Fruit fly (Drosophila melanogaster) whole organism, wandering third instar larva: ENCODE measurements around the gene Proc.
A peak's percentile ranks its signal among the peaks of the same experiment; 100 is the strongest.

Experiments used
- Abd-B ChIP-seq: fragments of >200 bp; optimal IDR thresholded peaks from 2 replicates; lab custom pipeline; 2017; ENCODE audit warnings: missing biosample characterization, missing genetic modification characterization
- CG32264 ChIP-seq: fragments of 200-800 bp; sonication (Bioruptor generic); optimal IDR thresholded peaks from 2 replicates; lab custom pipeline; 2016; ENCODE audit warnings: missing biosample characterization, missing genetic modification characterization
- CG9705 ChIP-seq: fragments of 200-800 bp; sonication (Bioruptor generic); optimal IDR thresholded peaks from 2 replicates; lab custom pipeline; 2018; ENCODE audit warnings: missing biosample characterization, mild to moderate bottlenecking, missing genetic modification characterization
- CrebA ChIP-seq: fragments of 200-800 bp; sonication (Bioruptor generic); optimal IDR thresholded peaks from 2 replicates; lab custom pipeline; 2016; ENCODE audit warnings: missing biosample characterization, mild to moderate bottlenecking, missing genetic modification characterization, borderline replicate concordance
- Dfd ChIP-seq: fragments of >200 bp; optimal IDR thresholded peaks from 2 replicates; lab custom pipeline; 2017; ENCODE audit warnings: missing biosample characterization, missing genetic modification characterization
- Dif ChIP-seq: fragments of 200-275, 200-300 bp; sonication (Bioruptor generic); optimal IDR thresholded peaks from 2 replicates; lab custom pipeline; 2018; ENCODE audit warnings: missing biosample characterization, missing genetic modification characterization; ENCODE audit not compliant: partially characterized antibody
- GATAd ChIP-seq: sonication (Bioruptor generic); optimal IDR thresholded peaks from 2 replicates; lab custom pipeline; 2016; ENCODE audit warnings: missing biosample characterization, missing genetic modification characterization
- HLH106 ChIP-seq: fragments of 200-800 bp; optimal IDR thresholded peaks from 3 replicates; lab custom pipeline; 2019; ENCODE audit warnings: missing biosample characterization, mild to moderate bottlenecking, missing genetic modification characterization, moderate library complexity
- Hr78 ChIP-seq: fragments of >200 bp; optimal IDR thresholded peaks from 2 replicates; lab custom pipeline; 2017; ENCODE audit warnings: missing biosample characterization, missing genetic modification characterization
- Hr83 ChIP-seq: fragments of 200-300 bp; sonication (Bioruptor generic); optimal IDR thresholded peaks from 2 replicates; lab custom pipeline; 2016; ENCODE audit warnings: missing biosample characterization, mild to moderate bottlenecking, missing genetic modification characterization, moderate library complexity; ENCODE audit not compliant: poor library complexity, severe bottlenecking
- Jra ChIP-seq: sonication (Bioruptor generic); optimal IDR thresholded peaks from 2 replicates; lab custom pipeline; 2016; ENCODE audit warnings: missing biosample characterization, missing genetic modification characterization
- Mio ChIP-seq: sonication (Bioruptor generic); optimal IDR thresholded peaks from 2 replicates; lab custom pipeline; 2016; ENCODE audit warnings: missing biosample characterization, missing genetic modification characterization
- Myc ChIP-seq: fragments of >200 bp; optimal IDR thresholded peaks from 2 replicates; lab custom pipeline; 2017
- OdsH ChIP-seq: fragments of 200-800 bp; sonication (Bioruptor generic); optimal IDR thresholded peaks from 2 replicates; lab custom pipeline; 2016; ENCODE audit warnings: missing biosample characterization, mild to moderate bottlenecking, missing genetic modification characterization
- Rel ChIP-seq, 2 experiments: fragments of 200-800 bp; sonication (Bioruptor generic) in 1 of 2; optimal IDR thresholded peaks; 2 replicates in 1 of 2; 3 replicates in 1 of 2; lab custom pipeline; 2016 to 2019; ENCODE audit warnings: mild to moderate bottlenecking in 2 of 2, missing biosample characterization in 2 of 2, missing genetic modification characterization in 2 of 2, moderate library complexity in 1 of 2
- Sp1 ChIP-seq: fragments of 200-800 bp; sonication (Bioruptor generic); optimal IDR thresholded peaks from 3 replicates; lab custom pipeline; 2019; ENCODE audit warnings: missing biosample characterization, mild to moderate bottlenecking, missing genetic modification characterization, moderate library complexity
- Vsx2 ChIP-seq: fragments of 200-300, 225-300 bp; sonication (Bioruptor generic); optimal IDR thresholded peaks from 2 replicates; lab custom pipeline; 2018; ENCODE audit warnings: missing biosample characterization, missing genetic modification characterization; ENCODE audit not compliant: partially characterized antibody
- br ChIP-seq: fragments of 200-800 bp; sonication (Bioruptor generic); optimal IDR thresholded peaks from 2 replicates; lab custom pipeline; 2016; ENCODE audit warnings: missing biosample characterization, missing genetic modification characterization
- brk ChIP-seq: fragments of 200-800 bp; sonication (Bioruptor generic); optimal IDR thresholded peaks from 2 replicates; lab custom pipeline; 2016; ENCODE audit warnings: missing biosample characterization, mild to moderate bottlenecking, missing genetic modification characterization
- dl ChIP-seq, 2 experiments: fragments of 175-275, 200-275 bp in 1 of 2; fragments of 200-275 bp in 1 of 2; sonication (Bioruptor generic); optimal IDR thresholded peaks; lab custom pipeline; 2018; ENCODE audit warnings: mild to moderate bottlenecking in 2 of 2, missing biosample characterization in 2 of 2, missing genetic modification characterization in 2 of 2, moderate library complexity in 2 of 2; ENCODE audit not compliant: partially characterized antibody in 2 of 2, insufficient read depth in 1 of 2
- dmrt93B ChIP-seq: fragments of 200-800 bp; sonication (Bioruptor generic); optimal IDR thresholded peaks from 2 replicates; lab custom pipeline; 2018; ENCODE audit warnings: missing biosample characterization, mild to moderate bottlenecking, missing genetic modification characterization
- dsf ChIP-seq: sonication (Bioruptor generic); optimal IDR thresholded peaks from 2 replicates; lab custom pipeline; 2016; ENCODE audit warnings: missing biosample characterization, missing genetic modification characterization, borderline replicate concordance
- ey ChIP-seq: fragments of 200-800 bp; sonication (Bioruptor generic); optimal IDR thresholded peaks from 2 replicates; lab custom pipeline; 2016; ENCODE audit warnings: missing biosample characterization, missing genetic modification characterization
- foxo ChIP-seq, 2 experiments: fragments of 200-800 bp; sonication (Bioruptor generic); optimal IDR thresholded peaks; 2 replicates in 1 of 2; 3 replicates in 1 of 2; lab custom pipeline; 2016 to 2017; ENCODE audit warnings: missing biosample characterization in 2 of 2, missing genetic modification characterization in 2 of 2
- fru ChIP-seq: fragments of 200-800 bp; sonication (Bioruptor generic); optimal IDR thresholded peaks from 3 replicates; lab custom pipeline; 2016; ENCODE audit warnings: missing biosample characterization, mild to moderate bottlenecking, missing genetic modification characterization
- jim ChIP-seq: fragments of 175-275, 200-325 bp; sonication (Bioruptor generic); optimal IDR thresholded peaks from 2 replicates; lab custom pipeline; 2016; ENCODE audit warnings: missing biosample characterization, mild to moderate bottlenecking, missing genetic modification characterization
- lola ChIP-seq: fragments of >200 bp; optimal IDR thresholded peaks from 2 replicates; lab custom pipeline; 2017; ENCODE audit warnings: missing biosample characterization, missing genetic modification characterization
- psq ChIP-seq: fragments of 200-800 bp; sonication (Bioruptor generic); optimal IDR thresholded peaks from 3 replicates; lab custom pipeline; 2017; ENCODE audit warnings: missing biosample characterization, mild to moderate bottlenecking, missing genetic modification characterization, moderate library complexity
- rgr ChIP-seq: fragments of 200-800 bp; sonication (Bioruptor generic); optimal IDR thresholded peaks from 3 replicates; lab custom pipeline; 2016; ENCODE audit warnings: missing biosample characterization, mild to moderate bottlenecking, missing genetic modification characterization
- sage ChIP-seq: fragments of 200-800 bp; sonication (Bioruptor generic); optimal IDR thresholded peaks from 2 replicates; lab custom pipeline; 2016; ENCODE audit warnings: missing biosample characterization, mild to moderate bottlenecking, missing genetic modification characterization
- tai ChIP-seq: sonication (Bioruptor generic); optimal IDR thresholded peaks from 2 replicates; lab custom pipeline; 2016; ENCODE audit warnings: missing biosample characterization, missing genetic modification characterization
- usp ChIP-seq: fragments of >200 bp; optimal IDR thresholded peaks from 2 replicates; lab custom pipeline; 2017; ENCODE audit warnings: missing biosample characterization, missing genetic modification characterization
- woc ChIP-seq: sonication (Bioruptor generic); optimal IDR thresholded peaks from 2 replicates; lab custom pipeline; 2016; ENCODE audit warnings: missing biosample characterization, mild to moderate bottlenecking, missing genetic modification characterization

Proc gene

DNA sequence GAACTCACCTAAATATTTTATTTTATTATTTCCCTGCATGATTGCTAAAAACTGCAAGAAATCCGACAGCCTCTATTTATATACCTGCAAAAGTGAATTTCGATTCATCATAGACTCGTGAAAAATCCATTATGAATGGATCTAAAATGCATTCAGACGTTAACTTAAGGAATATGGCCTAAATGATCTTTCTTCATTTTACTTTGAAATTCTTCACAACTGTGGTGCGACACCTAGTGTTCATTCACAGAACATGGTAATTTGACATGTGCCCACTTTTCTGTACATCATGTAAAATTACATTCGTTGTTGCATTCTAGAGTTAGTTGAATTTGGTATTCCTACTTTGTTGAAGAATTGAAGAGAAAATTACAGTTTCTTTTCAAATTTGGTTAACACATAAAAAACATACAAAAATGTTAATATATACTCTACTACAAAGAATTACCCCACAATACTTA lies 19.5 kb upstream of the Proc start, which contains the start of gene Spn28Db:
Gene Spn28Db, minus strand, starts transcription at position 51 of the 461 bp plus-strand sequence.
- TF ChIP-seq usp (GFP tag; lab: Kevin White, UChicago) = no peak
- no peak for TF ChIP-seq CG32264 (GFP tag; lab: Kevin White, UChicago)
- peak in 1 of 2 experiments; percentile 18 for TF ChIP-seq dl (GFP tag; optimal IDR thresholded peaks at IDR 0.05; lab: Kevin White, UChicago; ENCODE audit: insufficient read depth in 1 of 2, partially characterized antibody in 2 of 2)
- no peak for TF ChIP-seq foxo (GFP tag; optimal IDR thresholded peaks at IDR 0.05; lab: Kevin White, UChicago)
- TF ChIP-seq tai = peak; percentile 46
- TF ChIP-seq dsf (GFP tag; lab: Kevin White, UChicago) = no peak
- no peak for TF ChIP-seq Jra (GFP tag; lab: Kevin White, UChicago)
- peak; percentile 47 for TF ChIP-seq Myc (lab: Kevin White, UChicago)
- TF ChIP-seq woc = no peak
- no peak for TF ChIP-seq brk (GFP tag; lab: Kevin White, UChicago)
- no peak for TF ChIP-seq Hr83 (GFP tag; lab: Kevin White, UChicago)
- TF ChIP-seq ey = no peak
- no peak for TF ChIP-seq Abd-B (GFP tag; lab: Kevin White, UChicago)
- no peak for TF ChIP-seq OdsH (GFP tag; lab: Kevin White, UChicago)
- no peak for TF ChIP-seq lola
- TF ChIP-seq Sp1 = no peak

DNA sequence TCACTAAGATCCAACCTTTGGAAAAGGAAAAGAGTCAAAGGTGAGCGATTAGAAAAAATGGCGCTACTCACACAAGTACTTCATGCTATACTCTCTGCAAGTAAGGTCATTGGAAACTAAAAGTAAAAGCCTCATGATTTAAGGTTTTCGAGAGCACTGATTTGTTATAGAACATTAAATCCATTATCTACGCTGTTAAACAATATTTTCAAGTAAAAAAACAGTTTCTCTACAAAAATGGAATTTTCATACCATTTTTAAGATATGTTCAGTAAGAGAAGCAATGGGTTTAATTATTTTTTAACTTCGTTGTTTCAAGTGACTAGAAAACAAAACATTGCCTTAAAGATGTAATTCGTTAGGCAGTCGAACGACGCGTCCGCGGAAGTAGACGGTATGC lies 17.8 kb upstream of the Proc start, which contains the start of gene Spn28Da:
Gene Spn28Da, minus strand, starts transcription at position 101 of the 400 bp plus-strand sequence.
- TF ChIP-seq Hr83 (GFP tag; lab: Kevin White, UChicago) = no peak
- no peak for TF ChIP-seq br (GFP tag; lab: Kevin White, UChicago)
- TF ChIP-seq Hr78 = no peak
- TF ChIP-seq jim (GFP tag; lab: Kevin White, UChicago) = no peak
- no peak for TF ChIP-seq ey
- TF ChIP-seq tai = no peak
- TF ChIP-seq CrebA (GFP tag; lab: Kevin White, UChicago) = no peak
- no peak for TF ChIP-seq fru
- TF ChIP-seq foxo (GFP tag; optimal IDR thresholded peaks at IDR 0.05; lab: Kevin White, UChicago) = no peak
- no peak for TF ChIP-seq Rel (GFP tag; optimal IDR thresholded peaks at IDR 0.05; lab: Kevin White, UChicago)
- TF ChIP-seq Rel (tag; optimal IDR thresholded peaks at IDR 0.05; lab: Kevin White, UChicago) = no peak
- TF ChIP-seq lola = no peak
- no peak for TF ChIP-seq usp (GFP tag; lab: Kevin White, UChicago)
- no peak for TF ChIP-seq Mio (GFP tag; lab: Kevin White, UChicago)
- TF ChIP-seq Jra (GFP tag; lab: Kevin White, UChicago) = no peak
- TF ChIP-seq Dfd (GFP tag; lab: Kevin White, UChicago) = no peak
- no peak for TF ChIP-seq GATAd (GFP tag; lab: Kevin White, UChicago)
- TF ChIP-seq HLH106 (tag; lab: Kevin White, UChicago) = no peak
- no peak for TF ChIP-seq Vsx2
- no peak for TF ChIP-seq sage (GFP tag; lab: Kevin White, UChicago)
- TF ChIP-seq, all 38 proteins: peak for 0

DNA sequence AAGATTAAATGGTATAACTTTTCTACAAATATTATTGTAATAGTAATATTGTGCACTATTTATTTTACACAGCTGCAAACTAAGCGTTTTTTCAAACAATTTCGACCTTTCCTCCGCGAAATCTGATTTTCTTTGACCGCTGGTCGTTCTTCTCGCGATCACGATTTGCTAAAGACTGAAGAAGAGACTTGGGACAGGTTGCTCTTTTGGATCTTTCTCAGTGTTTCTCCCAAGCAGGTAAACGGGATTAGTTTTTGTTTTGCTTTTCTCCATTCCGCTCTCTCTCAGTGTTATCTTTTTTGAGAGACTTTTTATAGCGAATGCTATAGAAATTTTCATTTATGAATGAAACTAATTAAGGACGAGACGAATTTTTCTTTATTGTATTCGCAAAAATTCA lies 16.1 kb upstream of the Proc start, which contains the start of gene CG7102:
Gene CG7102, minus strand, starts transcription at position 181 of the 400 bp plus-strand sequence.
- TF ChIP-seq foxo (GFP tag; optimal IDR thresholded peaks at IDR 0.05; lab: Kevin White, UChicago) = no peak
- no peak for TF ChIP-seq Dif (GFP tag; lab: Kevin White, UChicago)
- no peak for TF ChIP-seq Hr83 (GFP tag; lab: Kevin White, UChicago)
- TF ChIP-seq jim (GFP tag; lab: Kevin White, UChicago) = no peak
- no peak for TF ChIP-seq CG9705 (GFP tag; lab: Kevin White, UChicago)
- no peak for TF ChIP-seq ey
- TF ChIP-seq dmrt93B = no peak
- TF ChIP-seq Jra (GFP tag; lab: Kevin White, UChicago) = no peak
- no peak for TF ChIP-seq Vsx2
- TF ChIP-seq HLH106 (tag; lab: Kevin White, UChicago) = no peak
- no peak for TF ChIP-seq psq
- no peak for TF ChIP-seq Dfd (GFP tag; lab: Kevin White, UChicago)
- no peak for TF ChIP-seq Abd-B (GFP tag; lab: Kevin White, UChicago)

DNA sequence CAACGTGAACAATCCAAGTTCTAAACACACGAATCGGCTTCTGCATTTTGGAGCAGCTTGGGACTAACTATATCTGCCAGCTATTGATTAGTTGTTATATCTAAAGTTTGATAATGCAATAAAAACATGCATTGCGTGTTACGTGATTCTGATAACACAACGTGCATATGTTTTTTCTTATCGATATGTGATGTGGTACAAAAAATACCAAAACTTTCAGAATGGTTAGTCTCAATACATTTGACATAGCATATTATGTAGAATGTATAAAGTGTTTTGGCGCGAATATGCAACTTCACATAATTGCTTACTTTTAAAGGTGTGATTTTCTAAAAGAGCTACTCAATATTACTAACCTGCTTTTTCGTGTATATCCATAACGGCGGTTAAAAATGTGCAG lies 14.7 kb upstream of the Proc start:
- TF ChIP-seq rgr (GFP tag; lab: Kevin White, UChicago) (no peak), Myc (lab: Kevin White, UChicago) (peak; percentile 9), tai (peak; percentile 35)
